Worm (Caenorhabditis elegans): ENCODE results near the gene C10A4.4.
"Not testable (repeated sequence)": the region's sequence is repeated elsewhere in the genome, so short reads cannot be mapped to it uniquely, and the experiment has no call there.

Gene C10A4.4

ce11 chrX:7400788-7401187, at the start of gene C10A4.4:
C10A4.4 (plus strand) TSS chrX:7401088.
- TF ChIP-seq K11D2.4 (GFP tag; IDR thresholded peaks at IDR 0.05) (no peak), somi-1 (GFP tag; optimal IDR thresholded peaks at IDR 0.05) (no peak), hlh-26 (GFP tag; conservative IDR thresholded peaks at IDR 0.05) (no peak), B0035.1 (tag; optimal IDR thresholded peaks at IDR 0.05) (no peak), rpc-1 (optimal IDR thresholded peaks at IDR 0.05) (no peak), rpc-1 (tag; optimal IDR thresholded peaks at IDR 0.05) (no peak), sea-2 (GFP tag; IDR thresholded peaks at IDR 0.05) (no peak), F33H1.4 (GFP tag; IDR thresholded peaks at IDR 0.05) (no peak), ceh-58 (GFP tag; IDR thresholded peaks at IDR 0.05) (no peak), nhr-90 (tag; optimal IDR thresholded peaks at IDR 0.05) (no peak), atf-7 (tag; optimal IDR thresholded peaks at IDR 0.05) (no peak), madf-10 (tag; optimal IDR thresholded peaks at IDR 0.05) (no peak), nhr-179 (tag; optimal IDR thresholded peaks at IDR 0.05) (no peak), T07F8.4 (tag; optimal IDR thresholded peaks at IDR 0.05) (no peak), ztf-26 (tag; optimal IDR thresholded peaks at IDR 0.05) (no peak), mcd-1 (GFP tag; IDR thresholded peaks at IDR 0.05) (no peak), tlf-1 (GFP tag; optimal IDR thresholded peaks at IDR 0.05) (no peak), ztf-18 (tag; optimal IDR thresholded peaks at IDR 0.05) (no peak), hmg-1.2 (GFP tag; IDR thresholded peaks at IDR 0.05) (no peak), C17E4.6 (GFP tag; IDR thresholded peaks at IDR 0.05) (no peak), hsf-1 (GFP tag; IDR thresholded peaks at IDR 0.05) (no peak)

ce11 chrX:7365267-7365666, 35.6 kb upstream of the C10A4.4 start, which contains the start of gene C56G3.2:
C56G3.2 (plus strand) TSS chrX:7365567.
- TF ChIP-seq D2030.7, B0336.3, ceh-40 (GFP tag; IDR thresholded peaks at IDR 0.05): not testable (repeated sequence)

- no peak for TF ChIP-seq Y53G8AR.9 (GFP tag; conservative IDR thresholded peaks at IDR 0.05)
- TF ChIP-seq attf-6 (GFP tag; IDR thresholded peaks at IDR 0.05), result no peak
- no peak for TF ChIP-seq F22D6.2 (tag; optimal IDR thresholded peaks at IDR 0.05)
- TF ChIP-seq lir-1 (GFP tag; conservative IDR thresholded peaks at IDR 0.05), result no peak
- TF ChIP-seq him-1 (tag; optimal IDR thresholded peaks at IDR 0.05), result no peak
- no peak for TF ChIP-seq tlf-1 (GFP tag; optimal IDR thresholded peaks at IDR 0.05)
- no peak for TF ChIP-seq ztf-3 (GFP tag; optimal IDR thresholded peaks at IDR 0.05)
- no peak for TF ChIP-seq aptf-2 (GFP tag; conservative IDR thresholded peaks at IDR 0.05)
- TF ChIP-seq T07F8.4 (tag; optimal IDR thresholded peaks at IDR 0.05), result no peak
- no peak for TF ChIP-seq B0336.3 (GFP tag; IDR thresholded peaks at IDR 0.05)
Observed at ce11 chrX:7369770-7370169, 31.1 kb upstream of the C10A4.4 start.

ce11 chrX:7371945-7372344, 28.9 kb upstream of the C10A4.4 start:
- TF ChIP-seq mxl-1 (tag; optimal IDR thresholded peaks at IDR 0.05), result no peak
- no peak for TF ChIP-seq athp-1 (tag; optimal IDR thresholded peaks at IDR 0.05)
- no peak for TF ChIP-seq hlh-12 (tag; optimal IDR thresholded peaks at IDR 0.05)
- no peak for TF ChIP-seq sea-2 (GFP tag; IDR thresholded peaks at IDR 0.05)
- TF ChIP-seq ztf-26 (tag; optimal IDR thresholded peaks at IDR 0.05), result no peak
- TF ChIP-seq tlf-1 (GFP tag; optimal IDR thresholded peaks at IDR 0.05), result no peak
- TF ChIP-seq B0019.2 (GFP tag; conservative IDR thresholded peaks at IDR 0.05), result no peak
- no peak for TF ChIP-seq Y53G8AR.9 (GFP tag; conservative IDR thresholded peaks at IDR 0.05)
- TF ChIP-seq lin-35 (GFP tag; optimal IDR thresholded peaks at IDR 0.05), result no peak
- no peak for TF ChIP-seq nhr-27 (tag; optimal IDR thresholded peaks at IDR 0.05)
- no peak for TF ChIP-seq ama-1 (optimal IDR thresholded peaks at IDR 0.05)
- no peak for TF ChIP-seq ama-1 (GFP tag; optimal IDR thresholded peaks at IDR 0.05)
- TF ChIP-seq ceh-58 (GFP tag; IDR thresholded peaks at IDR 0.05), result no peak
- no peak for TF ChIP-seq Y67H2A.10 (GFP tag; conservative IDR thresholded peaks at IDR 0.05)
- TF ChIP-seq die-1 (tag; optimal IDR thresholded peaks at IDR 0.05), result no peak
- no peak for TF ChIP-seq K12H6.12 (tag; optimal IDR thresholded peaks at IDR 0.05)
- TF ChIP-seq hlh-26 (GFP tag; conservative IDR thresholded peaks at IDR 0.05), result no peak
- TF ChIP-seq ztf-22 (GFP tag; optimal IDR thresholded peaks at IDR 0.05), result no peak
- no peak for TF ChIP-seq lag-1 (GFP tag; IDR thresholded peaks at IDR 0.05)
- no peak for TF ChIP-seq attf-6 (GFP tag; IDR thresholded peaks at IDR 0.05)
- TF ChIP-seq ekl-4 (GFP tag; IDR thresholded peaks at IDR 0.05), result no peak

All from whole organism, young adult.